Worm (Caenorhabditis elegans) whole organism, young adult: ENCODE data around the gene C40H1.9.

Experiments
- C06A6.2 ChIP-seq: fragments of 200-800 bp; sonication (Bioruptor generic); conservative IDR thresholded peaks from 2 replicates; pipeline ENCODE4 v1.3.6; 2022; ENCODE audit warnings: missing genetic modification characterization, missing compliant biosample characterization
- F37B4.10 ChIP-seq: fragments of 200-800 bp; sonication (Bioruptor generic); IDR thresholded peaks from 2 replicates; pipeline ENCODE4 v1.3.6; 2022; ENCODE audit warnings: missing genetic modification characterization, missing compliant biosample characterization
- F52B5.7 ChIP-seq: sonication (generic microtip); optimal IDR thresholded peaks from 2 replicates; lab custom pipeline; 2016; ENCODE audit warnings: mild to moderate bottlenecking, missing genetic modification characterization, missing compliant biosample characterization
- hlh-26 ChIP-seq: fragments of 200-800 bp; sonication (Bioruptor generic); conservative IDR thresholded peaks from 2 replicates; pipeline ENCODE4 v1.3.6; 2022; ENCODE audit warnings: missing genetic modification reagents, missing genetic modification characterization, missing compliant biosample characterization
- rec-8 ChIP-seq, 2 experiments: sonication (generic microtip); optimal IDR thresholded peaks; 2 replicates each; lab custom pipeline; 2016; ENCODE audit warnings: mild to moderate bottlenecking in 2 of 2, missing genetic modification characterization in 2 of 2, missing genetic modification reagents in 2 of 2, missing genotype in 2 of 2, missing biosample characterization in 1 of 2, missing compliant biosample characterization in 1 of 2, moderate library complexity in 1 of 2
- snpc-1.3 ChIP-seq: sonication (generic microtip); optimal IDR thresholded peaks from 2 replicates; lab custom pipeline; 2017; ENCODE audit warnings: missing genetic modification characterization, mild to moderate bottlenecking, missing compliant biosample characterization, antibody characterized with exemption, moderate library complexity, missing genotype, missing genetic modification reagents; ENCODE audit not compliant: insufficient read depth
- ztf-25 ChIP-seq: fragments of 200-800 bp; sonication (Bioruptor generic); IDR thresholded peaks from 2 replicates; pipeline ENCODE4 v1.3.6; 2022; ENCODE audit warnings: missing genetic modification reagents, missing genetic modification characterization, missing compliant biosample characterization

- TF ChIP-seq rec-8 (tag; optimal IDR thresholded peaks at IDR 0.05; lab: Kevin White, UChicago) (no peak), snpc-1.3 (tag; lab: Kevin White, UChicago) (no peak), hlh-26 (GFP tag; lab: Robert Waterston, UW) (no peak), F52B5.7 (tag; lab: Kevin White, UChicago) (no peak), ztf-25 (GFP tag; lab: Robert Waterston, UW) (no peak), C06A6.2 (GFP tag; lab: Robert Waterston, UW) (no peak), F37B4.10 (GFP tag; lab: Robert Waterston, UW) (no peak)
These were observed 10.1 kb downstream of the C40H1.9 start, which contains the start of gene ttr-5 for ce11 chrIII:9329790-9330366.
